Fruit fly (Drosophila melanogaster): ENCODE results near the gene CG14034.

DNA sequence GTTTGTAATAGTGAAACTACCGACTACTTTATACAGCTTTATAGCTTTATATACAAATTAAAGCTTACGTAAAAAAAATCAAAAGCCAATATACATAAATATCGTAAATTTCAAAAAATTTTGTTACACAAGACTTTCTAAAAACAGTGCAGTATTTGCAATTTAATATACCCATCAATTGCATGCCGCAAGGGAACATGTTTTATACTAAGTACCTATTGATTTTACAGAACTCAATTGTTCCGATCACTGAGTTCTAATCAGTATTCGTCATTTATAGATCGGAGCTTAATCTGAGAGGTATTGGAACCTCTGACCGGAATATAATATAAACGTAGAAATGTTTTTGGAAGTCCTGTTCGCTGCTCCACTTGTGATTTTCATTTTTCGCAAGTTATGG lies 49.8 kb upstream of the CG14034 start, which contains the start of gene Cyp4ac2:
- no peak for TF ChIP-seq insv (optimal IDR thresholded peaks at IDR 0.05)
- TF ChIP-seq ttk (optimal IDR thresholded peaks at IDR 0.05): no peak
- TF ChIP-seq psq (optimal IDR thresholded peaks at IDR 0.05): no peak
- no peak for TF ChIP-seq Myc (optimal IDR thresholded peaks at IDR 0.05)
- no peak for TF ChIP-seq h (optimal IDR thresholded peaks at IDR 0.05)
- no peak for TF ChIP-seq Sin3A (optimal IDR thresholded peaks at IDR 0.05)

All from Kc167 (cell line).